Worm (Caenorhabditis elegans): ENCODE results near the gene K08D10.14.

DNA sequence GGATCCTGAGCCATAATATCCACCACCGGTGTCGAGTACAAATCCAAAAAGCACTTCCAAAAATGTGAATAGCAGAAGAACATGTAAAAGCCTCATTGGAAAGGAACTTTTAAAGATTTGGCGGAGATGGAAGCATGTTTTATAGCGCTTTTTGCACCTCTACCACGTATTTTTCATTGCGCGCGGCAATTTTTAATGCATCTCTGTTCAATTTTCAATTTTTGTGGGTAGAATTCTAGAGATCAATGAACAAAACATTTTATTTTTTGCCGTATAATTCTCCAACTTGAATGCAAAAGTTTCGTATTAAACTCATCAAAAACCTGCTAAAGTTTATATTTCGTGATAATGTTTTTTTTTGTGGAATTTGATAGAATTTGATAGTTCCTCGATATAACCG lies 17.3 kb upstream of the K08D10.14 start, which contains the start of gene F49F1.9:
- no peak for TF ChIP-seq fos-1 (tag; optimal IDR thresholded peaks at IDR 0.05)
- no peak for TF ChIP-seq unc-62 (GFP tag; optimal IDR thresholded peaks at IDR 0.05 in 1 of 2)
- no peak for TF ChIP-seq unc-62 (tag; optimal IDR thresholded peaks at IDR 0.05)
- no peak for TF ChIP-seq snpc-1.2 (GFP tag; IDR thresholded peaks at IDR 0.05)
- no peak for TF ChIP-seq ceh-20 (GFP tag; IDR thresholded peaks at IDR 0.05)
- TF ChIP-seq ces-1 (GFP tag; optimal IDR thresholded peaks at IDR 0.05): no peak
- no peak for TF ChIP-seq F49E8.2 (tag; optimal IDR thresholded peaks at IDR 0.05; ENCODE audit: borderline replicate concordance)
- TF ChIP-seq Y105C5A.15 (GFP tag; IDR thresholded peaks at IDR 0.05): no peak

Data from whole organism, L4 larva.